Worm (Caenorhabditis elegans) whole organism, mixed stage, embryonic: ENCODE results near the gene T27A10.2.

Source experiments
- M03D4.4 ChIP-seq: sonication (generic microtip); optimal IDR thresholded peaks from 2 replicates; lab custom pipeline; 2017; ENCODE audit warnings: mild to moderate bottlenecking, missing genetic modification characterization, missing compliant biosample characterization
- bed-3 ChIP-seq: fragments of 200-800 bp; sonication (Bioruptor generic); optimal IDR thresholded peaks from 3 replicates; lab custom pipeline; 2018; ENCODE audit warnings: mild to moderate bottlenecking, missing genetic modification characterization, moderate library complexity, missing compliant biosample characterization
- blmp-1 ChIP-seq: fragments of 150-350 bp; optimal IDR thresholded peaks from 2 replicates; lab custom pipeline; 2014; ENCODE audit warnings: missing biosample characterization, missing genetic modification characterization
- ceh-39 ChIP-seq: fragments of 150-350 bp; optimal IDR thresholded peaks from 2 replicates; lab custom pipeline; 2014; ENCODE audit warnings: missing biosample characterization, missing genetic modification characterization
- ceh-43 ChIP-seq: fragments of 200-800 bp; sonication (Bioruptor generic); optimal IDR thresholded peaks from 2 replicates; lab custom pipeline; 2018; ENCODE audit warnings: mild to moderate bottlenecking, missing genetic modification characterization, moderate library complexity, missing compliant biosample characterization
- ceh-83 ChIP-seq: fragments of 200-800 bp; sonication (Bioruptor generic); optimal IDR thresholded peaks from 2 replicates; lab custom pipeline; 2018; ENCODE audit warnings: mild to moderate bottlenecking, missing genetic modification characterization, missing compliant biosample characterization
- ces-1 ChIP-seq: fragments of 150-350 bp; optimal IDR thresholded peaks from 2 replicates; lab custom pipeline; 2014; ENCODE audit warnings: missing biosample characterization, missing genetic modification reagents, missing genetic modification characterization
- cnd-1 ChIP-seq: fragments of 200-800 bp; sonication (Bioruptor generic); optimal IDR thresholded peaks from 2 replicates; lab custom pipeline; 2018; ENCODE audit warnings: mild to moderate bottlenecking, missing genetic modification characterization, missing compliant biosample characterization
- elt-1 ChIP-seq: sonication (generic microtip); optimal IDR thresholded peaks from 2 replicates; lab custom pipeline; 2017; ENCODE audit warnings: missing genetic modification characterization, mild to moderate bottlenecking, missing compliant biosample characterization, antibody characterized with exemption, moderate library complexity, borderline replicate concordance; ENCODE audit not compliant: insufficient read depth
- elt-3 ChIP-seq: fragments of 150-350 bp; optimal IDR thresholded peaks from 2 replicates; lab custom pipeline; 2014; ENCODE audit warnings: missing biosample characterization, missing genetic modification characterization
- flh-1 ChIP-seq: fragments of 200-800 bp; sonication (Bioruptor generic); optimal IDR thresholded peaks from 2 replicates; lab custom pipeline; 2018; ENCODE audit warnings: mild to moderate bottlenecking, missing genetic modification characterization, moderate library complexity, missing compliant biosample characterization
- ham-2 ChIP-seq: fragments of 200-800 bp; sonication (Bioruptor generic); optimal IDR thresholded peaks from 2 replicates; lab custom pipeline; 2018; ENCODE audit warnings: mild to moderate bottlenecking, missing genetic modification characterization, missing compliant biosample characterization
- hlh-1 ChIP-seq: fragments of 150-350 bp; optimal IDR thresholded peaks from 2 replicates; lab custom pipeline; 2014; ENCODE audit warnings: missing biosample characterization, missing genetic modification reagents, missing genetic modification characterization
- lin-13 ChIP-seq: fragments of 150-350 bp; optimal IDR thresholded peaks from 2 replicates; lab custom pipeline; 2014; ENCODE audit warnings: missing biosample characterization, missing genetic modification characterization
- lin-32 ChIP-seq: fragments of 200-800 bp; sonication (Bioruptor generic); optimal IDR thresholded peaks from 2 replicates; lab custom pipeline; 2018; ENCODE audit warnings: mild to moderate bottlenecking, missing genetic modification characterization, missing compliant biosample characterization
- lsy-2 ChIP-seq: fragments of 150-350 bp; optimal IDR thresholded peaks from 2 replicates; lab custom pipeline; 2014; ENCODE audit warnings: missing biosample characterization, missing genetic modification characterization
- mab-5 ChIP-seq: fragments of 150-350 bp; optimal IDR thresholded peaks from 2 replicates; lab custom pipeline; 2014; ENCODE audit warnings: missing biosample characterization, missing genetic modification characterization
- mep-1 ChIP-seq: fragments of 150-350 bp; optimal IDR thresholded peaks from 2 replicates; lab custom pipeline; 2017; ENCODE audit warnings: missing biosample characterization, missing genetic modification reagents, missing genetic modification characterization, inconsistent platforms
- mls-2 ChIP-seq: sonication (generic microtip); optimal IDR thresholded peaks from 2 replicates; lab custom pipeline; 2016; ENCODE audit warnings: mild to moderate bottlenecking, missing genetic modification characterization, moderate library complexity, missing compliant biosample characterization
- nhr-12 ChIP-seq: fragments of 150-350 bp; optimal IDR thresholded peaks from 2 replicates; lab custom pipeline; 2014; ENCODE audit warnings: missing biosample characterization, missing genetic modification characterization
- nhr-2 ChIP-seq: fragments of 150-350 bp; optimal IDR thresholded peaks from 2 replicates; lab custom pipeline; 2014; ENCODE audit warnings: missing biosample characterization, missing genetic modification characterization
- nhr-237 ChIP-seq: fragments of 150-350 bp; optimal IDR thresholded peaks from 2 replicates; lab custom pipeline; 2014; ENCODE audit warnings: missing biosample characterization, missing genetic modification characterization
- nhr-28 ChIP-seq: fragments of 150-350 bp; optimal IDR thresholded peaks from 2 replicates; lab custom pipeline; 2014; ENCODE audit warnings: missing biosample characterization, missing genetic modification characterization
- pha-4 ChIP-seq: fragments of 150-350 bp; optimal IDR thresholded peaks from 2 replicates; lab custom pipeline; 2018; ENCODE audit warnings: missing biosample characterization, missing genetic modification reagents, missing genetic modification characterization
- sem-2 ChIP-seq: fragments of 200-800 bp; sonication (Bioruptor generic); optimal IDR thresholded peaks from 2 replicates; lab custom pipeline; 2018; ENCODE audit warnings: mild to moderate bottlenecking, missing genetic modification characterization, missing compliant biosample characterization
- snpc-4 ChIP-seq: fragments of 150-350 bp; optimal IDR thresholded peaks from 2 replicates; lab custom pipeline; 2014; ENCODE audit warnings: missing biosample characterization, missing genetic modification characterization
- sptf-1 ChIP-seq: sonication (generic microtip); optimal IDR thresholded peaks from 2 replicates; lab custom pipeline; 2017; ENCODE audit warnings: mild to moderate bottlenecking, missing genetic modification characterization, moderate library complexity, missing compliant biosample characterization
- tbx-8 ChIP-seq: fragments of 200-800 bp; sonication (Bioruptor generic); optimal IDR thresholded peaks from 2 replicates; lab custom pipeline; 2018; ENCODE audit warnings: mild to moderate bottlenecking, missing genetic modification characterization, moderate library complexity, missing compliant biosample characterization
- unc-39 ChIP-seq: fragments of 150-350 bp; optimal IDR thresholded peaks from 2 replicates; lab custom pipeline; 2014; ENCODE audit warnings: missing biosample characterization, missing genetic modification characterization
- zip-8 ChIP-seq: fragments of 150-350 bp; optimal IDR thresholded peaks from 2 replicates; lab custom pipeline; 2014; ENCODE audit warnings: missing biosample characterization, missing genetic modification characterization
- ztf-11 ChIP-seq: fragments of 150-350 bp; optimal IDR thresholded peaks from 2 replicates; lab custom pipeline; 2014; ENCODE audit warnings: missing biosample characterization, missing genetic modification characterization

T27A10.2 gene

ce11 chrX:3540861-3541260 lies 44.9 kb upstream of the T27A10.2 start (continued):
- TF ChIP-seq ham-2 (peak; percentile 43), zip-8 (no peak), ceh-43 (GFP tag; lab: Kevin White, UChicago) (no peak), ceh-39 (tag; lab: Kevin White, UChicago) (no peak), ces-1 (GFP tag; lab: Kevin White, UChicago) (peak; percentile 33), mab-5 (tag; lab: Kevin White, UChicago) (no peak)

- TF ChIP-seq lsy-2 (tag; lab: Kevin White, UChicago): no peak
- no peak for TF ChIP-seq tbx-8
- no peak for TF ChIP-seq snpc-4
- no peak for TF ChIP-seq nhr-12 (tag; lab: Kevin White, UChicago)
- TF ChIP-seq lin-32: no peak
- no peak for TF ChIP-seq ceh-83
- TF ChIP-seq mab-5 (tag; lab: Kevin White, UChicago): no peak
- TF ChIP-seq zip-8: no peak
- TF ChIP-seq nhr-2 (tag; lab: Kevin White, UChicago): no peak
These were observed 43.5 kb upstream of the T27A10.2 start, which contains the start of gene rgs-7 for ce11 chrX:3542242-3542641. Gene rgs-7 (plus strand): TSS chrX:3542542.

- TF ChIP-seq ceh-83 (no peak), nhr-2 (tag; lab: Kevin White, UChicago) (no peak), mls-2 (tag; lab: Kevin White, UChicago) (no peak), pha-4 (tag; lab: Kevin White, UChicago) (no peak), bed-3 (GFP tag; lab: Kevin White, UChicago) (no peak), elt-1 (no peak), lin-13 (tag; lab: Kevin White, UChicago) (no peak), ceh-39 (tag; lab: Kevin White, UChicago) (no peak), ceh-43 (GFP tag; lab: Kevin White, UChicago) (no peak), mep-1 (no peak), zip-8 (no peak), ztf-11 (tag; lab: Kevin White, UChicago) (no peak), sptf-1 (tag; lab: Kevin White, UChicago) (no peak)
These were observed 38.7 kb upstream of the T27A10.2 start for ce11 chrX:3547097-3547496.

- TF ChIP-seq bed-3 (GFP tag; lab: Kevin White, UChicago): no peak
- TF ChIP-seq lin-13 (tag; lab: Kevin White, UChicago): no peak
- TF ChIP-seq M03D4.4: no peak
- TF ChIP-seq cnd-1 (tag; lab: Kevin White, UChicago): no peak
- TF ChIP-seq flh-1 (GFP tag; lab: Kevin White, UChicago): no peak
- TF ChIP-seq pha-4 (tag; lab: Kevin White, UChicago): no peak
- TF ChIP-seq ztf-11 (tag; lab: Kevin White, UChicago): no peak
- no peak for TF ChIP-seq lsy-2 (tag; lab: Kevin White, UChicago)
- no peak for TF ChIP-seq elt-1
- TF ChIP-seq nhr-237 (tag; lab: Kevin White, UChicago): no peak
- no peak for TF ChIP-seq mab-5 (tag; lab: Kevin White, UChicago)
- no peak for TF ChIP-seq ceh-83
- no peak for TF ChIP-seq hlh-1
- TF ChIP-seq nhr-2 (tag; lab: Kevin White, UChicago): no peak
- no peak for TF ChIP-seq nhr-28
These were observed 37.9 kb upstream of the T27A10.2 start for ce11 chrX:3547828-3548227.

- TF ChIP-seq mab-5 (tag; lab: Kevin White, UChicago) (no peak), ceh-83 (no peak), ham-2 (no peak), lsy-2 (tag; lab: Kevin White, UChicago) (no peak), sptf-1 (tag; lab: Kevin White, UChicago) (no peak), elt-3 (tag; lab: Kevin White, UChicago) (no peak), nhr-12 (tag; lab: Kevin White, UChicago) (no peak), cnd-1 (tag; lab: Kevin White, UChicago) (no peak), tbx-8 (no peak), nhr-2 (tag; lab: Kevin White, UChicago) (no peak), unc-39 (tag; lab: Kevin White, UChicago) (no peak), sem-2 (GFP tag; lab: Kevin White, UChicago) (no peak), blmp-1 (no peak), ces-1 (GFP tag; lab: Kevin White, UChicago) (no peak)
These were observed 37.0 kb upstream of the T27A10.2 start for ce11 chrX:3548716-3549115.
